Fruit fly (Drosophila melanogaster): ENCODE measurements around the gene mfr.

The mfr gene

dm6 chr3L:8949823-8950222, 37.4 kb upstream of the mfr start:
- peak; percentile 52; the same call in 1 of the 2 replicates for TF ChIP-seq CG32121 (GFP tag; IDR thresholded peaks at IDR 0.05)
- TF ChIP-seq CG4496 (GFP tag; IDR thresholded peaks at IDR 0.05): no peak

- TF ChIP-seq gl (tag; optimal IDR thresholded peaks at IDR 0.05) (no peak), CG8301 (tag; optimal IDR thresholded peaks at IDR 0.05) (no peak), CG32121 (GFP tag; IDR thresholded peaks at IDR 0.05) (peak; percentile 52; the same call in 1 of the 2 replicates), Pif1A (GFP tag; optimal IDR thresholded peaks at IDR 0.05) (no peak)
These were observed 35.5 kb upstream of the mfr start for dm6 chr3L:8947848-8948494.

- TF ChIP-seq CG34367 (tag; optimal IDR thresholded peaks at IDR 0.05): no peak
- TF ChIP-seq CG4496 (GFP tag; IDR thresholded peaks at IDR 0.05): no peak
- TF ChIP-seq CG17806 (tag; optimal IDR thresholded peaks at IDR 0.05): no peak
- no peak for TF ChIP-seq CG32121 (GFP tag; IDR thresholded peaks at IDR 0.05)
- TF ChIP-seq CG15710 (tag; optimal IDR thresholded peaks at IDR 0.05): no peak
- no peak for TF ChIP-seq CG9948 (tag; optimal IDR thresholded peaks at IDR 0.05)
- no peak for TF ChIP-seq gl (tag; optimal IDR thresholded peaks at IDR 0.05)
- TF ChIP-seq CG14655 (GFP tag; optimal IDR thresholded peaks at IDR 0.05): no peak
- no peak for TF ChIP-seq Pif1B (GFP tag; optimal IDR thresholded peaks at IDR 0.05)
- TF ChIP-seq D1 (tag; optimal IDR thresholded peaks at IDR 0.05): no peak
- TF ChIP-seq Ets98B (GFP tag; IDR thresholded peaks at IDR 0.05): no peak
- no peak for TF ChIP-seq fd96Ca (GFP tag; IDR thresholded peaks at IDR 0.05)
- TF ChIP-seq CG8159 (tag; optimal IDR thresholded peaks at IDR 0.05): no peak
- TF ChIP-seq CG12605 (GFP tag; IDR thresholded peaks at IDR 0.05): no peak
- TF ChIP-seq Snoo (tag; optimal IDR thresholded peaks at IDR 0.05): no peak
- TF ChIP-seq rn (GFP tag; IDR thresholded peaks at IDR 0.05): no peak
These were observed 27.2 kb upstream of the mfr start for dm6 chr3L:8939654-8940053.

- TF ChIP-seq fd96Ca (GFP tag; IDR thresholded peaks at IDR 0.05): no peak
- peak; percentile 19 for TF ChIP-seq Pif1A (GFP tag; optimal IDR thresholded peaks at IDR 0.05)
These were observed 19.4 kb upstream of the mfr start for dm6 chr3L:8931916-8932315.

- TF ChIP-seq CG4496 (GFP tag; IDR thresholded peaks at IDR 0.05) (0 out of 3 replicates have a peak, but pooled peaks have one; percentile 43), EcR (GFP tag; optimal IDR thresholded peaks at IDR 0.05) (no peak), CG17806 (tag; optimal IDR thresholded peaks at IDR 0.05) (no peak), Snoo (tag; optimal IDR thresholded peaks at IDR 0.05) (no peak), CG9948 (tag; optimal IDR thresholded peaks at IDR 0.05) (peak; percentile 14)
These were observed 17.1 kb upstream of the mfr start for dm6 chr3L:8929527-8929926.

dm6 chr3L:8925679-8926078, 13.2 kb upstream of the mfr start:
- TF ChIP-seq gl (tag; optimal IDR thresholded peaks at IDR 0.05) (no peak), CG9948 (tag; optimal IDR thresholded peaks at IDR 0.05) (no peak), rn (GFP tag; IDR thresholded peaks at IDR 0.05) (no peak), Ets98B (GFP tag; IDR thresholded peaks at IDR 0.05) (no peak), Snoo (tag; optimal IDR thresholded peaks at IDR 0.05) (no peak), CG8301 (tag; optimal IDR thresholded peaks at IDR 0.05) (no peak), CG32121 (GFP tag; IDR thresholded peaks at IDR 0.05) (no peak), CG17806 (tag; optimal IDR thresholded peaks at IDR 0.05) (no peak), CG8159 (tag; optimal IDR thresholded peaks at IDR 0.05) (no peak), CG14655 (GFP tag; optimal IDR thresholded peaks at IDR 0.05) (no peak), fd96Ca (GFP tag; IDR thresholded peaks at IDR 0.05) (no peak), Pif1B (GFP tag; optimal IDR thresholded peaks at IDR 0.05) (no peak), CG15710 (tag; optimal IDR thresholded peaks at IDR 0.05) (no peak), CG4496 (GFP tag; IDR thresholded peaks at IDR 0.05) (no peak), EcR (GFP tag; optimal IDR thresholded peaks at IDR 0.05) (no peak), D1 (tag; optimal IDR thresholded peaks at IDR 0.05) (no peak), CG12605 (GFP tag; IDR thresholded peaks at IDR 0.05) (no peak), Pif1A (GFP tag; optimal IDR thresholded peaks at IDR 0.05) (no peak)

- TF ChIP-seq CG4496 (GFP tag; IDR thresholded peaks at IDR 0.05) (0 out of 3 replicates have a peak, but pooled peaks have one; percentile 18), CG14655 (GFP tag; optimal IDR thresholded peaks at IDR 0.05) (no peak), D1 (tag; optimal IDR thresholded peaks at IDR 0.05) (no peak)
These were observed 12.5 kb upstream of the mfr start for dm6 chr3L:8924999-8925398.

- TF ChIP-seq CG14655 (GFP tag; optimal IDR thresholded peaks at IDR 0.05) (peak; percentile 29), CG4496 (GFP tag; IDR thresholded peaks at IDR 0.05) (peak; percentile 43; the same call in 2 of the 3 replicates), Ets98B (GFP tag; IDR thresholded peaks at IDR 0.05) (peak; percentile 48; the same call in 1 of the 2 replicates), Snoo (tag; optimal IDR thresholded peaks at IDR 0.05) (no peak), D1 (tag; optimal IDR thresholded peaks at IDR 0.05) (no peak), gl (tag; optimal IDR thresholded peaks at IDR 0.05) (no peak), CG12605 (GFP tag; IDR thresholded peaks at IDR 0.05) (peak; percentile 43), CG17806 (tag; optimal IDR thresholded peaks at IDR 0.05) (no peak), CG15710 (tag; optimal IDR thresholded peaks at IDR 0.05) (peak; percentile 10), CG10348 (GFP tag; IDR thresholded peaks at IDR 0.05) (no peak), EcR (GFP tag; optimal IDR thresholded peaks at IDR 0.05) (no peak), Pif1B (GFP tag; optimal IDR thresholded peaks at IDR 0.05) (no peak), CG13204 (GFP tag; optimal IDR thresholded peaks at IDR 0.05) (no peak), CG9948 (tag; optimal IDR thresholded peaks at IDR 0.05) (peak; percentile 6), Pif1A (GFP tag; optimal IDR thresholded peaks at IDR 0.05) (no peak), fd96Ca (GFP tag; IDR thresholded peaks at IDR 0.05) (no peak), CG8301 (tag; optimal IDR thresholded peaks at IDR 0.05) (no peak), CG32121 (GFP tag; IDR thresholded peaks at IDR 0.05) (peak; percentile 59), rn (GFP tag; IDR thresholded peaks at IDR 0.05) (no peak), CG8159 (tag; optimal IDR thresholded peaks at IDR 0.05) (no peak), CG34367 (tag; optimal IDR thresholded peaks at IDR 0.05) (no peak)
These were observed 12.0 kb upstream of the mfr start for dm6 chr3L:8924417-8924913.

Data from whole organism, pupa.